Worm (Caenorhabditis elegans): Measurements from ENCODE around the gene C43G2.3.

Gene C43G2.3

DNA sequence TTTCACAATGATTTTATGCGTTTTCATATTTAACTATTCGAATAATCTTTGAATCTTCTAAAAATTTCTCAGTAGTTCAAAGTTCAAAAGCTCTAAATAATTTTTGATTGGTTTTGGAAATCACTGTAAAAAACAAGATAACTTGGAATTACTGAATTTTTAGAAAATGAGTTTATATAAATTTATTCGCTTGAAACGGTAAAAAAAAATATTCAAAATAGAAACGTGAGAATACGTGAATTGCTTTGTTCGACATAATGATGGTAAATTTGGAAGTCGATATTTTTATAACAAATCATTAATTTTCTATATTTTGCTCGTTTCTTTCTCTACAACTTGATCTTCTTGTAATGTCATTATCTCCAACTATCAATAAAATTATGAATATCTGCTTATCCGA, 45.4 kb downstream of the C43G2.3 start, which contains the start of gene C01B10.44:
Gene C01B10.44 (plus strand): TSS at position 301 of the 400 bp plus-strand sequence.
- TF ChIP-seq jun-1 (tag; optimal IDR thresholded peaks at IDR 0.05) (no peak), F37D6.2 (tag; optimal IDR thresholded peaks at IDR 0.05) (no peak), lsy-2 (tag; optimal IDR thresholded peaks at IDR 0.05) (no peak), nhr-76 (tag; optimal IDR thresholded peaks at IDR 0.05) (no peak), ceh-28 (tag; optimal IDR thresholded peaks at IDR 0.05) (no peak), lin-13 (GFP tag; optimal IDR thresholded peaks at IDR 0.05) (no peak), ZK337.2 (GFP tag; IDR thresholded peaks at IDR 0.05) (no peak), daf-16 (GFP tag; optimal IDR thresholded peaks at IDR 0.05) (no peak), daf-16 (tag; optimal IDR thresholded peaks at IDR 0.05) (no peak), unc-130 (GFP tag; optimal IDR thresholded peaks at IDR 0.05) (no peak), mxl-3 (GFP tag; optimal IDR thresholded peaks at IDR 0.05) (no peak), dmd-9 (GFP tag; IDR thresholded peaks at IDR 0.05) (no peak)

- peak; percentile 54 for TF ChIP-seq nhr-28 (tag; optimal IDR thresholded peaks at IDR 0.05)
- TF ChIP-seq dve-1 (tag; optimal IDR thresholded peaks at IDR 0.05; ENCODE audit: insufficient read depth), result peak; percentile 51
- peak; percentile 5 for TF ChIP-seq nhr-102 (tag; optimal IDR thresholded peaks at IDR 0.05)
- TF ChIP-seq Y5F2A.4 (GFP tag; optimal IDR thresholded peaks at IDR 0.05), result no peak
- no peak for TF ChIP-seq zfp-3 (GFP tag; conservative IDR thresholded peaks at IDR 0.05)
- TF ChIP-seq fos-1 (tag; optimal IDR thresholded peaks at IDR 0.05), result no peak
- TF ChIP-seq pqm-1 (tag; optimal IDR thresholded peaks at IDR 0.05), result peak; percentile 68
- no peak for TF ChIP-seq ces-1 (GFP tag; optimal IDR thresholded peaks at IDR 0.05)
- TF ChIP-seq daf-16 (GFP tag; optimal IDR thresholded peaks at IDR 0.05), result no peak
- peak; percentile 81 for TF ChIP-seq daf-16 (tag; optimal IDR thresholded peaks at IDR 0.05)
- no peak for TF ChIP-seq dmd-8 (GFP tag; IDR thresholded peaks at IDR 0.05)
- no peak for TF ChIP-seq zag-1 (tag; optimal IDR thresholded peaks at IDR 0.05)
- no peak for TF ChIP-seq nhr-76 (tag; optimal IDR thresholded peaks at IDR 0.05)
Observed at ce11 chrIV:6627798-6628197, 49.8 kb downstream of the C43G2.3 start, which contains the start of gene cest-5.2. TSS of gene cest-5.2 (minus strand) at chrIV:6627925.
